Fruit fly (Drosophila melanogaster): ENCODE results near the gene Snap24.
A peak's percentile ranks its signal among the peaks of the same experiment; 100 is the strongest.

The Snap24 gene

dm6 chr3R:9767620-9768592, 5.0 kb upstream of the Snap24 start, which contains the start of gene Naa80 (continued):
- peak; percentile 67 for TF ChIP-seq p53 (GFP tag; optimal IDR thresholded peaks at IDR 0.05)
- peak; percentile 34 for TF ChIP-seq CG18764 (GFP tag; optimal IDR thresholded peaks at IDR 0.05)
- TF ChIP-seq CG31441 (GFP tag; IDR thresholded peaks at IDR 0.05): no peak; the same call in 1 of the 2 replicates
- peak in 1 of 3 experiments; percentile 24 for TF ChIP-seq Stat92E (GFP tag; optimal IDR thresholded peaks at IDR 0.05)
- peak; percentile 54; the same call in 1 of the 2 replicates for TF ChIP-seq ranshi (GFP tag; IDR thresholded peaks at IDR 0.05)
- peak; percentile 38; the same call in 1 of the 2 replicates for TF ChIP-seq CG8765 (GFP tag; IDR thresholded peaks at IDR 0.05)
- TF ChIP-seq Usf (GFP tag; optimal IDR thresholded peaks at IDR 0.05): peak; percentile 10
- no peak for TF ChIP-seq bowl (GFP tag; IDR thresholded peaks at IDR 0.05)
- no peak for TF ChIP-seq nau (GFP tag; optimal IDR thresholded peaks at IDR 0.05)
- TF ChIP-seq Bgb (GFP tag; IDR thresholded peaks at IDR 0.05; ENCODE audit: partially characterized antibody): peak; percentile 66
- peak; percentile 36 for TF ChIP-seq CG3065 (GFP tag; optimal IDR thresholded peaks at IDR 0.05)
- no peak for TF ChIP-seq gem (tag; optimal IDR thresholded peaks at IDR 0.05)
- peak; percentile 72 for TF ChIP-seq ind (GFP tag; optimal IDR thresholded peaks at IDR 0.05)
- TF ChIP-seq ttk (GFP tag; IDR thresholded peaks at IDR 0.05): peak; percentile 46
- TF ChIP-seq CG17829 (tag; optimal IDR thresholded peaks at IDR 0.05): peak; percentile 58
- no peak for TF ChIP-seq z (GFP tag; IDR thresholded peaks at IDR 0.05)
- peak; percentile 60; the same call in 1 of the 2 replicates for TF ChIP-seq CG14014 (GFP tag; IDR thresholded peaks at IDR 0.05)
- TF ChIP-seq Hr3 (GFP tag; optimal IDR thresholded peaks at IDR 0.05): peak; percentile 54
- 0 out of 4 replicates have a peak, but pooled peaks have one; percentile 22 for TF ChIP-seq chinmo (GFP tag; IDR thresholded peaks at IDR 0.05; ENCODE audit: partially characterized antibody)
- peak; percentile 37 for TF ChIP-seq CTCF (GFP tag; optimal IDR thresholded peaks at IDR 0.05)
- no peak for TF ChIP-seq Ada2b (GFP tag; IDR thresholded peaks at IDR 0.05)
- no peak; the same call in 2 of the 3 replicates for TF ChIP-seq hb (GFP tag; IDR thresholded peaks at IDR 0.05; ENCODE audit: partially characterized antibody)
- TF ChIP-seq dati (GFP tag; IDR thresholded peaks at IDR 0.05): no peak
- no peak for TF ChIP-seq gcm (GFP tag; optimal IDR thresholded peaks at IDR 0.05)
- TF ChIP-seq prd (optimal IDR thresholded peaks at IDR 0.05): no peak
- peak; percentile 61; the same call in 2 of the 3 replicates for TF ChIP-seq prd (GFP tag; IDR thresholded peaks at IDR 0.05)
- peak; percentile 47 for TF ChIP-seq CG4424 (GFP tag; optimal IDR thresholded peaks at IDR 0.05)
- no peak for TF ChIP-seq CG3726 (GFP tag; IDR thresholded peaks at IDR 0.05)
- no peak for TF ChIP-seq wdn (GFP tag; IDR thresholded peaks at IDR 0.05)
- peak; percentile 25 for TF ChIP-seq D19A (tag; optimal IDR thresholded peaks at IDR 0.05)
- TF ChIP-seq mirr (GFP tag; optimal IDR thresholded peaks at IDR 0.05): peak; percentile 28
- TF ChIP-seq NFAT (GFP tag; IDR thresholded peaks at IDR 0.05): peak; percentile 87
- peak; percentile 29; the same call in 1 of the 2 replicates for TF ChIP-seq Atf6 (GFP tag; IDR thresholded peaks at IDR 0.05)
- peak; percentile 36 for TF ChIP-seq CG12104 (GFP tag; optimal IDR thresholded peaks at IDR 0.05)
- peak; percentile 31 for TF ChIP-seq NC2β (GFP tag; optimal IDR thresholded peaks at IDR 0.05)
- no peak for TF ChIP-seq h (optimal IDR thresholded peaks at IDR 0.05)
- peak; percentile 74 for TF ChIP-seq CG18599 (GFP tag; optimal IDR thresholded peaks at IDR 0.05)
- TF ChIP-seq tin (GFP tag; optimal IDR thresholded peaks at IDR 0.05): peak; percentile 71
- no peak for TF ChIP-seq gcm2 (GFP tag; optimal IDR thresholded peaks at IDR 0.05)
- TF ChIP-seq CG17361 (GFP tag; IDR thresholded peaks at IDR 0.05): 0 out of 3 replicates have a peak, but pooled peaks have one; percentile 10
- TF ChIP-seq ase (GFP tag; IDR thresholded peaks at IDR 0.05): 0 out of 3 replicates have a peak, but pooled peaks have one; percentile 34
- TF ChIP-seq toy (GFP tag; IDR thresholded peaks at IDR 0.05): no peak; the same call in 1 of the 2 replicates
- TF ChIP-seq CG31388 (GFP tag; optimal IDR thresholded peaks at IDR 0.05): no peak
- TF ChIP-seq Nf-YB (GFP tag; optimal IDR thresholded peaks at IDR 0.05): no peak
- peak; percentile 57 for TF ChIP-seq Meics (GFP tag; optimal IDR thresholded peaks at IDR 0.05)
- TF ChIP-seq CG10959 (GFP tag; IDR thresholded peaks at IDR 0.05): no peak
- TF ChIP-seq CG18619 (GFP tag; optimal IDR thresholded peaks at IDR 0.05): peak; percentile 54
- peak; percentile 35 for TF ChIP-seq Camta (GFP tag; optimal IDR thresholded peaks at IDR 0.05)
- TF ChIP-seq CG7928 (GFP tag; optimal IDR thresholded peaks at IDR 0.05): peak; percentile 7

Measured in whole organism, embryonic.